Worm (Caenorhabditis elegans) whole organism, L4 larva: ENCODE measurements around the gene R31.2.

ENCODE experiments used
- T26A8.4 ChIP-seq: fragments of 200-800 bp; sonication (Bioruptor generic); IDR thresholded peaks from 2 replicates; pipeline ENCODE4 v1.3.6; 2022; ENCODE audit warnings: missing genetic modification characterization, missing compliant biosample characterization
- lin-13 ChIP-seq: fragments of 150-350 bp; optimal IDR thresholded peaks from 2 replicates; lab custom pipeline; 2014; ENCODE audit warnings: missing biosample characterization, missing genetic modification reagents, missing genetic modification characterization
- nhr-237 ChIP-seq: sonication (generic microtip); optimal IDR thresholded peaks from 2 replicates; lab custom pipeline; 2017; ENCODE audit warnings: missing biosample characterization, missing genetic modification characterization
- nhr-77 ChIP-seq: fragments of 150-350 bp; optimal IDR thresholded peaks from 2 replicates; lab custom pipeline; 2014; ENCODE audit warnings: missing biosample characterization, missing genetic modification characterization
- pha-4 ChIP-seq, 2 experiments: fragments of 150-350 bp in 1 of 2; fragments of 200-800 bp in 1 of 2; sonication (Bioruptor generic) in 1 of 2; IDR thresholded peaks in 1 of 2; optimal IDR thresholded peaks in 1 of 2; 2 replicates each; pipeline versions ENCODE4 v1.3.6 to Lab custom; 2014 to 2022; ENCODE audit warnings: missing genetic modification characterization in 2 of 2, missing genetic modification reagents in 2 of 2, missing biosample characterization in 1 of 2, missing compliant biosample characterization in 1 of 2
- snpc-4 ChIP-seq: fragments of 150-350 bp; optimal IDR thresholded peaks from 2 replicates; lab custom pipeline; 2014; ENCODE audit warnings: missing biosample characterization, missing genetic modification characterization
- vab-7 ChIP-seq: fragments of 200-800 bp; sonication (Bioruptor generic); IDR thresholded peaks from 2 replicates; pipeline ENCODE4 v1.3.6; 2022; ENCODE audit warnings: missing genetic modification reagents, missing genetic modification characterization, missing compliant biosample characterization

- TF ChIP-seq pha-4 (GFP tag; IDR thresholded peaks at IDR 0.05; lab: Robert Waterston, UW), result no peak
- no peak for TF ChIP-seq pha-4 (tag; optimal IDR thresholded peaks at IDR 0.05; lab: Kevin White, UChicago)
- TF ChIP-seq vab-7, result no peak
- TF ChIP-seq nhr-77 (tag; lab: Kevin White, UChicago), result no peak
- TF ChIP-seq snpc-4 (tag; lab: Kevin White, UChicago), result no peak
- no peak for TF ChIP-seq lin-13
- no peak for TF ChIP-seq nhr-237
- no peak for TF ChIP-seq T26A8.4 (GFP tag; lab: Robert Waterston, UW)
Observed at ce11 chrV:11876657-11877056, 40.7 kb upstream of the R31.2 start.
